Fruit fly (Drosophila melanogaster) whole organism, larva: Measurements from ENCODE around the gene CG8534.
A peak's percentile ranks its signal among the peaks of the same experiment; 100 is the strongest.

Source experiments
- noc ChIP-seq: fragments of 200-800 bp; sonication (Bioruptor generic); optimal IDR thresholded peaks from 3 replicates; lab custom pipeline; 2019; ENCODE audit warnings: missing biosample characterization, mild to moderate bottlenecking, missing genetic modification characterization, moderate library complexity

Gene CG8534

DNA sequence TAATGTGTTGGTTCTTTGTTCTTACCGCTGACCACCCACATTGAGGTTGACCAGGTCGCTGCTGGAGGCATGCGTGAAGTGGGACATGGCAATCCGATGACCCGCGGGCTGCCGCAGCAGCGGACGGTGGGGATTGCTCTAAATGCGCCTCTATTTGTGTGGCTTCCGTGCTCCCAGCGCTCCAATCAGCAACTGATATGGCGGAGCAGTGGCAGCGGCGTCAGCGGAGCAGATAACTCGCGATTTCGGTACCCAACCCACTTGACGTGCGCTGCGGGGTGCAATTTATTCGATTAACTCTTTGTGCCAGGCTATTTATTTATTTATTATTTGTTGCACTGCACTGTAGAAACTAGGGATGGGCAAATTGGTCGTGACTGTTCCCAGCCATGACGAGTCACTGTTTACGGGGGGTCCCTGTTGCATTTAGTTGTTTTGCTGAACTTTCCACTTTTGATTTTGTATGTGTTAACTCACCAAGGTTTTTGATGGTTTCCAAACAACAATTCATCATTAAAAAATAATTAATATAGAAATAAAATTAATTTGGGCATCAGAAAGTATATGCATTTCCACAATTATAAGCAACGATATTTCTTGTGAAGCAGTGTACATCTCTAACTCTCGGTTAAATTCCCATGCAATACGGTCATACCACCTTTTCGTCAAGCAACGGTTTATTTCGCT lies 11.8 kb upstream of the CG8534 start, which contains the start of the genes CG9467 and CG8526:
Gene CG9467 (minus strand): TSS at position 383 of the 687 bp plus-strand sequence.
Gene CG8526 (plus strand): TSS at position 637 of the 687 bp plus-strand sequence.
- TF ChIP-seq noc = no peak

DNA sequence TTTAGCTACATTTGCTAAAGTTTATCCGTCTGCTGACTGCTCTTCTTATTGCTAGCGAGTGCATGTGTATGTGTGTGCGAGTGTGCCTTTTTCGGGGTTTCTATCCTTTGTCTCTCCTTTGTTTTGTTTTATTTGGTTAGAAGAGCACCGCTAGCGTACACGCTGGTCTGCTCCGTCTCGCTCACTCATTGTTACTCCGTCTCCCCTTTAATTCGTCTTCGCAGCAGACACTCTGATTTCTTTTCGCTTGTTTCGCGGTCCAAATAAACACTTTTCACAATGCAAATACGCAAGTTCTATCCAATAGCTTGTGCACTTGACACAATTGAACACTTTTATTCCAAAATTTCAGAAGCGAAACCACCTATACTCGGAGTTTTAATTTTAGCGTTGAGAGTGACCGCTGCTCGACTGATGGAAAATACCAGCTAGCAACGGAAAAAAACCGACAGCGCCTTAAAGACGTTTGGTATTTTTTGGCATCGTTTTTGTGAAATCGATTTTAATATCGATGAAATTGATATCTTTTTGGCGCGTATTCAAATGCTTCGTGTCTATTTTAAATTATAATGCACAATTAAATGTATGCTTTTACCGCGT lies 3.5 kb upstream of the CG8534 start, which contains the start of gene FBXO11:
Gene FBXO11 (minus strand): TSS at position 423 of the 600 bp plus-strand sequence.
- peak; percentile 52 for TF ChIP-seq noc

DNA sequence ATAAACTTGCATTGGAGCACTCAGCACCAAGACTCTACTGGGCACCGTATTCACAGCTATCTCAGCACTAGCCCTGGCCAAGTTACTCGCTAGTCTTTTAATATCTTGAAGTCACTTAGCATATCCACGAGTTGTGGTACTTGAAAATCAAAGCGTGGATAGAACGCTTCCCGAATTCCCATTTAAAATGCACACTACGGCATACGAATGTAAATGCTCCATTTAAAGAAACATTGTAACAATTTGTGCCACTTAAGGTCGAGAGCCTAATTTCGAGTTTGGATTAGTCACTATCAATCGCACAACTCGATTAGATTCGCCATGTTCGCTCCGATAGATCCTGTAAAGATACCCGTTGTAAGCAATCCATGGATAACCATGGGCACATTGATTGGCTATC lies 1.3 kb downstream of the CG8534 start, which contains the start of gene eloF:
Gene eloF (plus strand): TSS at position 301 of the 400 bp plus-strand sequence.
- TF ChIP-seq noc = no peak

dm6 chr3R:9816879-9817278 lies 4.3 kb downstream of the CG8534 start, which contains the start of gene CG16904:
Gene CG16904 (minus strand): TSS chr3R:9816979.
- TF ChIP-seq noc = no peak

- no peak for TF ChIP-seq noc
These were observed 5.7 kb downstream of the CG8534 start, which contains the start of gene CG9459 for dm6 chr3R:9818295-9818694. Gene CG9459 (minus strand): TSS chr3R:9818395.

dm6 chr3R:9819777-9820176 lies 7.2 kb downstream of the CG8534 start, which contains the start of gene CG9458:
Gene CG9458 (minus strand): TSS chr3R:9819877.
- no peak for TF ChIP-seq noc

DNA sequence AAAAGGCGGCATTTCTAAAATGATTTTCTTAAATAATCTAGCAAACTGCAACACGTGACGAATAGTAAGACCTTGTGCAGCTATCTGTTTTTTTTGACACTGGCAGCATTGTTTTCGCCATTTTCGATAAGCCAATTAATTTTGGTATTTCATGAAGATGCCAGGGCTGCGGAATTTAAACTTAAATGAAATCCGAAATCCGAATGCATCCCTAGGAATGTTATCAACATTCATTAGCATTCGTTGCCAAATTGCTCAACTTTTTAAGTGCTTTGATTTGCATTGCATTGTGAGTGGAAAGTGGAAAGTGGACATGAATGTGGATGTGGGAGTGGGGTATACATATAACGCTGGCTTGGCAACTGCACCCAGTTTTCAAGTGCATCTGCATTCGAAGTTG lies 8.5 kb downstream of the CG8534 start, which contains the start of gene CG42857:
Gene CG42857 (minus strand): TSS at position 101 of the 400 bp plus-strand sequence.
- TF ChIP-seq noc = no peak

dm6 chr3R:9823723-9824122 lies 11.2 kb downstream of the CG8534 start, which contains the start of gene CG34302:
Gene CG34302 (minus strand): TSS chr3R:9823823.
- no peak for TF ChIP-seq noc

DNA sequence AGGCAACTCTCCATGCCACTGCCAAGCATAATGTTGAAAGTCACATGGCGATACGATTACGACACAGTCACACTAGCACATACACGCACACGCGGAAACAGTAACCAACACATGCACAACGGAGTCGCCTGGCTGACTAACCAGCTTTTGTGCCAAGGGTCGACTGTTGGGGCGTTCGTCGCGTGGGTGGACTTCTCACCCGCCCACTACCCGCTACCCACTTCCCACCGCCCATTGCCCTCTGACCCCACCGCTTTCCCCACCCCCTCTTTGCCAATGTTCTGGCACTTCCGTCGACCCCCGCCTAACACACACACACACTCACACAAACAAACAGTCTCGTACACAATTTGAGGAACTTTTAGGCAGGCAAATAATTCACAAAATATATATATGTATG lies 39.1 kb downstream of the CG8534 start:
- TF ChIP-seq noc = no peak

DNA sequence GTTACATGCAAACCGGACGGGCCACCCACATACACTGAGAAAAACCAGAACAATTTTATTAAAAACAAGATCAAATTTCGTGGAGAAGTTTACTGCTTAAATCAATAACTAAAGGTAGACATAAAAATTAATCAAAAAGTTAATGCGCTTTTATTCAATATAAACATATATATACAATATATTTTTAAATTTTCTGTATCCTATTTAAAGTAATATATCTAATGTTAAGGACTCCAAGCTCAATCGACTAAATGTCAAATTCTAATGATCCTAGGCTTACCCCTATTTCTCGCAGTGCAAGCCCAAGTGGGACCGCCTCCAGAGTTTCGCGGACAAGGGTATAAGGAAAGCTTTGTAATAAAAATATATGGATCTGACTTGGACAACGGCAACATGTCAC lies 45.2 kb downstream of the CG8534 start:
- TF ChIP-seq noc = no peak

DNA sequence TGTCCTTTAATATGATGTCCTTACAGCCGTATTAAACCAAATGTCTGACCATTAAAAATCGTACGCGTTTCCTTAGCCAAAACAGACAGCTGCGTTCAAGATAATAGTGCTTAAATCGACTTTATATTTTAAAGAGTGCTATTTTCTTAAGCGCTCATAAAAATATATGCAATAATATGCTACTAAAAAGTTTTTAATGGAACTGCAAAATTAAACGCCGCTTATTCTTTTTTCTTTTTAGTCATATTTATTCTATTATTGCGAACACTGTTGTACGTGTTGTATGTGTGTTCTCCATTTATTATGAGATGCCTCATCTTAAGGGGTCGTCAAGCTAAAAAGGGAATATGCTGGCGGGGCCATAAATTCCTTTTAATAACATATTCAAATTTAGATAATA lies 48.0 kb downstream of the CG8534 start:
- TF ChIP-seq noc = no peak
